Fruit fly (Drosophila melanogaster): ENCODE measurements around the gene CG3528.

The CG3528 gene

dm6 chr2L:2494515-2495098 lies 23.2 kb downstream of the CG3528 start (continued):
- TF ChIP-seq CG3065 (GFP tag; optimal IDR thresholded peaks at IDR 0.05) (no peak), Chrac-16 (GFP tag; optimal IDR thresholded peaks at IDR 0.05) (no peak), trh (GFP tag; optimal IDR thresholded peaks at IDR 0.05) (no peak), onecut (GFP tag; IDR thresholded peaks at IDR 0.05) (0 out of 2 replicates have a peak, but pooled peaks have one; percentile 24), CG18764 (GFP tag; optimal IDR thresholded peaks at IDR 0.05) (no peak), lilli (GFP tag; optimal IDR thresholded peaks at IDR 0.05) (peak; percentile 2), gsb (GFP tag; IDR thresholded peaks at IDR 0.05) (no peak), ems (GFP tag; optimal IDR thresholded peaks at IDR 0.05) (no peak), zfh2 (GFP tag; optimal IDR thresholded peaks at IDR 0.05) (no peak), CG3281 (GFP tag; optimal IDR thresholded peaks at IDR 0.05) (peak; percentile 30), CG11560 (tag; IDR thresholded peaks at IDR 0.05) (no peak), Vsx1 (GFP tag; optimal IDR thresholded peaks at IDR 0.05) (peak; percentile 30), Asciz (GFP tag; optimal IDR thresholded peaks at IDR 0.05) (peak; percentile 32), CG8478 (optimal IDR thresholded peaks at IDR 0.05) (no peak), CrebB (tag; optimal IDR thresholded peaks at IDR 0.05) (peak; percentile 5), CG13624 (GFP tag; optimal IDR thresholded peaks at IDR 0.05) (no peak), CG17912 (GFP tag; optimal IDR thresholded peaks at IDR 0.05) (no peak), CG12219 (GFP tag; optimal IDR thresholded peaks at IDR 0.05) (no peak), Hand (GFP tag; optimal IDR thresholded peaks at IDR 0.05) (no peak), CG15696 (tag; optimal IDR thresholded peaks at IDR 0.05) (peak; percentile 42), luna (GFP tag; optimal IDR thresholded peaks at IDR 0.05) (no peak), az2 (GFP tag; optimal IDR thresholded peaks at IDR 0.05) (no peak), fd64A (GFP tag; optimal IDR thresholded peaks at IDR 0.05) (no peak), B-H2 (GFP tag; optimal IDR thresholded peaks at IDR 0.05) (no peak), CG8089 (GFP tag; optimal IDR thresholded peaks at IDR 0.05) (no peak), CG13775 (GFP tag; optimal IDR thresholded peaks at IDR 0.05) (no peak), CG13296 (GFP tag; optimal IDR thresholded peaks at IDR 0.05) (no peak), Nf-YA (GFP tag; IDR thresholded peaks at IDR 0.05) (no peak), seq (GFP tag; IDR thresholded peaks at IDR 0.05) (0 out of 2 replicates have a peak, but pooled peaks have one; percentile 27), dati (GFP tag; IDR thresholded peaks at IDR 0.05) (no peak), zen (tag; optimal IDR thresholded peaks at IDR 0.05) (no peak), Kr (GFP tag; optimal IDR thresholded peaks at IDR 0.05) (no peak), sr (GFP tag; IDR thresholded peaks at IDR 0.05) (no peak), CG11696 (GFP tag; IDR thresholded peaks at IDR 0.05) (no peak), Elba2 (GFP tag; optimal IDR thresholded peaks at IDR 0.05) (no peak), dysf (GFP tag; IDR thresholded peaks at IDR 0.05) (no peak), jumu (GFP tag; optimal IDR thresholded peaks at IDR 0.05) (no peak), Dip3 (GFP tag; optimal IDR thresholded peaks at IDR 0.05) (no peak), CG4707 (GFP tag; optimal IDR thresholded peaks at IDR 0.05) (peak; percentile 5), tio (GFP tag; optimal IDR thresholded peaks at IDR 0.05) (peak; percentile 64), CG2129 (GFP tag; IDR thresholded peaks at IDR 0.05; ENCODE audit: partially characterized antibody) (no peak), CG6654 (GFP tag; optimal IDR thresholded peaks at IDR 0.05) (no peak), Mad (GFP tag; optimal IDR thresholded peaks at IDR 0.05) (no peak), CG8944 (GFP tag; optimal IDR thresholded peaks at IDR 0.05) (peak; percentile 34), unc-4 (GFP tag; IDR thresholded peaks at IDR 0.05; ENCODE audit: partially characterized antibody) (no peak), CG9215 (GFP tag; IDR thresholded peaks at IDR 0.05) (no peak), ttk (GFP tag; IDR thresholded peaks at IDR 0.05) (0 out of 2 replicates have a peak, but pooled peaks have one; percentile 25), ac (GFP tag; optimal IDR thresholded peaks at IDR 0.05) (no peak), CG8765 (GFP tag; IDR thresholded peaks at IDR 0.05) (no peak), CG4282 (GFP tag; optimal IDR thresholded peaks at IDR 0.05) (no peak), Hey (tag; optimal IDR thresholded peaks at IDR 0.05) (no peak)

Measured in whole organism, embryonic.